Fruit fly (Drosophila melanogaster) whole organism, embryonic: ENCODE results near the gene slam.

Experiments used
- Atf3 ChIP-seq: fragments of 200-800 bp; sonication (Bioruptor generic); optimal IDR thresholded peaks from 3 replicates; lab custom pipeline; 2016; ENCODE audit warnings: missing biosample characterization, missing genetic modification characterization
- Awh ChIP-seq: fragments of 200-800 bp; sonication (Bioruptor generic); IDR thresholded peaks from 2 replicates; pipeline ENCODE4, ENCODE4 v1.3.6; 2022; ENCODE audit warnings: missing biosample characterization, missing genetic modification characterization
- BEAF-32 ChIP-seq: fragments of 200-800 bp; sonication (Bioruptor generic); optimal IDR thresholded peaks from 3 replicates; lab custom pipeline; 2017; ENCODE audit warnings: missing biosample characterization, missing genetic modification characterization, mild to moderate bottlenecking, moderate library complexity, missing genetic modification reagents
- BtbVII ChIP-seq: fragments of 200-800 bp; sonication (Bioruptor generic); optimal IDR thresholded peaks from 3 replicates; lab custom pipeline; 2017; ENCODE audit warnings: missing biosample characterization, mild to moderate bottlenecking, missing genetic modification characterization
- CG10462 ChIP-seq: fragments of 200-800 bp; sonication (Bioruptor generic); optimal IDR thresholded peaks from 2 replicates; lab custom pipeline; 2016; ENCODE audit warnings: missing biosample characterization, missing genetic modification characterization
- CG11695 ChIP-seq: fragments of 200-800 bp; sonication (Bioruptor generic); IDR thresholded peaks from 3 replicates; pipeline ENCODE4 v1.3.6; 2022; ENCODE audit warnings: missing biosample characterization, missing genetic modification characterization
- CG12219 ChIP-seq: fragments of 200-800 bp; sonication (Bioruptor generic); optimal IDR thresholded peaks from 3 replicates; lab custom pipeline; 2018; ENCODE audit warnings: missing biosample characterization, mild to moderate bottlenecking, missing genetic modification characterization
- CG13123 ChIP-seq: fragments of 200-800 bp; sonication (Bioruptor generic); optimal IDR thresholded peaks from 2 replicates; lab custom pipeline; 2016; ENCODE audit warnings: missing biosample characterization, missing genetic modification characterization
- CG13296 ChIP-seq: fragments of 200-800 bp; sonication (Bioruptor generic); optimal IDR thresholded peaks from 3 replicates; lab custom pipeline; 2018; ENCODE audit warnings: missing biosample characterization, mild to moderate bottlenecking, missing genetic modification characterization
- CG13775 ChIP-seq: fragments of 200-800 bp; sonication (Bioruptor generic); optimal IDR thresholded peaks from 3 replicates; lab custom pipeline; 2017; ENCODE audit warnings: missing biosample characterization, mild to moderate bottlenecking, missing genetic modification characterization
- CG17186 ChIP-seq: fragments of 200-800 bp; sonication (Bioruptor generic); optimal IDR thresholded peaks from 3 replicates; lab custom pipeline; 2017; ENCODE audit warnings: missing biosample characterization, missing genetic modification reagents, missing genetic modification characterization
- CG18262 ChIP-seq: fragments of 200-800 bp; optimal IDR thresholded peaks from 3 replicates; lab custom pipeline; 2019; ENCODE audit warnings: missing biosample characterization, mild to moderate bottlenecking, missing genetic modification characterization, moderate library complexity
- CG1832 ChIP-seq: fragments of 200-800 bp; sonication (Bioruptor generic); optimal IDR thresholded peaks from 2 replicates; lab custom pipeline; 2017; ENCODE audit warnings: missing biosample characterization, mild to moderate bottlenecking, missing genetic modification characterization, inconsistent platforms
- CG30020 ChIP-seq: fragments of 200-800 bp; optimal IDR thresholded peaks from 2 replicates; lab custom pipeline; 2019; ENCODE audit warnings: missing biosample characterization, mild to moderate bottlenecking, missing genetic modification characterization, moderate library complexity
- CG31388 ChIP-seq: fragments of 200-800 bp; sonication (Bioruptor generic); optimal IDR thresholded peaks from 2 replicates; lab custom pipeline; 2016; ENCODE audit warnings: missing biosample characterization, missing genetic modification characterization
- CG32767 ChIP-seq: fragments of 200-800 bp; sonication (Bioruptor generic); IDR thresholded peaks from 2 replicates; pipeline ENCODE4 v1.3.6; 2022; ENCODE audit warnings: missing biosample characterization, missing genetic modification characterization
- CG3407 ChIP-seq: fragments of 200-800 bp; sonication (Bioruptor generic); optimal IDR thresholded peaks from 2 replicates; lab custom pipeline; 2018; ENCODE audit warnings: missing biosample characterization, mild to moderate bottlenecking, missing genetic modification characterization
- CG4820 ChIP-seq: fragments of 200-800 bp; sonication (Bioruptor generic); optimal IDR thresholded peaks from 3 replicates; lab custom pipeline; 2016; ENCODE audit warnings: missing biosample characterization, missing genetic modification characterization
- CG5245 ChIP-seq: fragments of 200-800 bp; sonication (Bioruptor generic); optimal IDR thresholded peaks from 3 replicates; lab custom pipeline; 2016; ENCODE audit warnings: missing biosample characterization, missing genetic modification characterization
- CG6175 ChIP-seq: fragments of 200-800 bp; sonication (Bioruptor generic); IDR thresholded peaks from 3 replicates; pipeline ENCODE4 v1.3.6; 2022; ENCODE audit warnings: missing biosample characterization, missing genetic modification characterization
- CG6689 ChIP-seq: fragments of 200-800 bp; sonication (Bioruptor generic); IDR thresholded peaks from 2 replicates; pipeline ENCODE4 v1.3.6; 2022; ENCODE audit warnings: missing biosample characterization, missing genetic modification characterization
- CG6791 ChIP-seq: fragments of 200-800 bp; sonication (Bioruptor generic); IDR thresholded peaks from 3 replicates; pipeline ENCODE4 v1.3.6; 2022; ENCODE audit warnings: missing biosample characterization, missing genetic modification characterization; ENCODE audit not compliant: partially characterized antibody
- CG9876 ChIP-seq: fragments of 200-800 bp; sonication (Bioruptor generic); optimal IDR thresholded peaks from 2 replicates; lab custom pipeline; 2016; ENCODE audit warnings: missing biosample characterization, missing genetic modification characterization
- D ChIP-seq, 2 experiments: fragments of 200-800 bp in 1 of 2; fragments of >200 bp in 1 of 2; sonication (Bioruptor generic) in 1 of 2; optimal IDR thresholded peaks; 2 replicates in 1 of 2; 3 replicates in 1 of 2; lab custom pipeline; 2017; ENCODE audit warnings: mild to moderate bottlenecking in 1 of 2, missing biosample characterization in 1 of 2, missing genetic modification characterization in 1 of 2, missing genetic modification reagents in 1 of 2
- Drgx ChIP-seq: fragments of 200-800 bp; sonication (Bioruptor generic); IDR thresholded peaks from 2 replicates; pipeline ENCODE4 v1.3.6; 2022; ENCODE audit warnings: missing biosample characterization, missing genetic modification characterization
- Eip74EF ChIP-seq, 2 experiments: fragments of 200-800 bp in 1 of 2; fragments of >200 bp in 1 of 2; sonication (Bioruptor generic) in 1 of 2; optimal IDR thresholded peaks; 2 replicates each; lab custom pipeline; 2017 to 2019; ENCODE audit warnings: missing biosample characterization in 2 of 2, missing genetic modification characterization in 2 of 2, mild to moderate bottlenecking in 1 of 2, moderate library complexity in 1 of 2
- Fer1 ChIP-seq: fragments of 200-800 bp; sonication (Bioruptor generic); optimal IDR thresholded peaks from 2 replicates; lab custom pipeline; 2017; ENCODE audit warnings: missing biosample characterization, mild to moderate bottlenecking, missing genetic modification characterization
- Hr39 ChIP-seq: fragments of >200 bp; optimal IDR thresholded peaks from 2 replicates; lab custom pipeline; 2017
- Hsf ChIP-seq: fragments of 200-800 bp; sonication (Bioruptor generic); optimal IDR thresholded peaks from 3 replicates; lab custom pipeline; 2016; ENCODE audit warnings: missing biosample characterization, missing genetic modification characterization
- Sry-δ ChIP-seq: fragments of 200-800 bp; sonication (Bioruptor generic); optimal IDR thresholded peaks from 2 replicates; lab custom pipeline; 2016; ENCODE audit warnings: missing biosample characterization, missing genetic modification characterization
- TFAM ChIP-seq: fragments of 200-800 bp; sonication (Bioruptor generic); optimal IDR thresholded peaks from 2 replicates; lab custom pipeline; 2017; ENCODE audit warnings: missing biosample characterization, missing genetic modification characterization, inconsistent platforms
- Vsx1 ChIP-seq: fragments of 200-800 bp; sonication (Bioruptor generic); optimal IDR thresholded peaks from 2 replicates; lab custom pipeline; 2017; ENCODE audit warnings: missing biosample characterization, mild to moderate bottlenecking, missing genetic modification characterization, missing genetic modification reagents
- Xrp1 ChIP-seq: fragments of 200-800 bp; sonication (Bioruptor generic); IDR thresholded peaks from 2 replicates; pipeline ENCODE4 v1.3.6; 2022; ENCODE audit warnings: missing biosample characterization, missing genetic modification characterization
- br ChIP-seq: fragments of >200 bp; optimal IDR thresholded peaks from 2 replicates; lab custom pipeline; 2017
- croc ChIP-seq: fragments of 200-800 bp; sonication (Bioruptor generic); conservative IDR thresholded peaks from 3 replicates; pipeline ENCODE4 v1.3.6; 2022; ENCODE audit warnings: missing biosample characterization, missing genetic modification characterization
- dati ChIP-seq: fragments of 200-800 bp; sonication (Bioruptor generic); IDR thresholded peaks from 2 replicates; pipeline ENCODE4 v1.3.6; 2022; ENCODE audit warnings: missing biosample characterization, missing genetic modification characterization
- dmrt11E ChIP-seq: fragments of 200-800 bp; sonication (Bioruptor generic); optimal IDR thresholded peaks from 3 replicates; lab custom pipeline; 2018; ENCODE audit warnings: missing biosample characterization, mild to moderate bottlenecking, missing genetic modification characterization, moderate library complexity
- dysf ChIP-seq: fragments of 200-800 bp; sonication (Bioruptor generic); IDR thresholded peaks from 3 replicates; pipeline ENCODE4 v1.3.6; 2022; ENCODE audit warnings: missing biosample characterization, missing genetic modification characterization
- ems ChIP-seq: fragments of 200-800 bp; sonication (Bioruptor generic); optimal IDR thresholded peaks from 3 replicates; lab custom pipeline; 2016; ENCODE audit warnings: missing biosample characterization, missing genetic modification characterization
- ewg ChIP-seq: fragments of 200-800 bp; sonication (Bioruptor generic); optimal IDR thresholded peaks from 3 replicates; lab custom pipeline; 2017; ENCODE audit warnings: mild to moderate bottlenecking, missing biosample characterization, missing genetic modification reagents, missing genetic modification characterization
- gsb-n ChIP-seq: fragments of 200-800 bp; sonication (Bioruptor generic); optimal IDR thresholded peaks from 3 replicates; lab custom pipeline; 2018; ENCODE audit warnings: missing biosample characterization, mild to moderate bottlenecking, missing genetic modification characterization
- ham ChIP-seq: fragments of 200-800 bp; sonication (Bioruptor generic); IDR thresholded peaks from 2 replicates; pipeline ENCODE4 v1.3.6; 2022; ENCODE audit warnings: missing biosample characterization, missing genetic modification characterization
- ranshi ChIP-seq: fragments of 200-800 bp; sonication (Bioruptor generic); IDR thresholded peaks from 2 replicates; pipeline ENCODE4 v1.3.6; 2022; ENCODE audit warnings: missing biosample characterization, missing genetic modification characterization
- ro ChIP-seq: fragments of 200-800 bp; sonication (Bioruptor generic); IDR thresholded peaks from 2 replicates; pipeline ENCODE4 v1.3.6; 2022; ENCODE audit warnings: missing biosample characterization, missing genetic modification characterization
- slou ChIP-seq: fragments of 200-800 bp; sonication (Bioruptor generic); optimal IDR thresholded peaks from 3 replicates; lab custom pipeline; 2016; ENCODE audit warnings: missing biosample characterization, missing genetic modification characterization
- slp2 ChIP-seq: fragments of 200-800 bp; sonication (Bioruptor generic); optimal IDR thresholded peaks from 2 replicates; lab custom pipeline; 2016; ENCODE audit warnings: missing biosample characterization, missing genetic modification characterization
- tio ChIP-seq: fragments of 200-800 bp; sonication (Bioruptor generic); optimal IDR thresholded peaks from 2 replicates; lab custom pipeline; 2017; ENCODE audit warnings: missing biosample characterization, missing genetic modification characterization, inconsistent platforms
- tup ChIP-seq: fragments of 200-800 bp; sonication (Bioruptor generic); optimal IDR thresholded peaks from 2 replicates; lab custom pipeline; 2016; ENCODE audit warnings: missing biosample characterization, mild to moderate bottlenecking, missing genetic modification characterization, moderate library complexity
- unpg ChIP-seq: fragments of 200-800 bp; sonication (Bioruptor generic); optimal IDR thresholded peaks from 3 replicates; lab custom pipeline; 2018; ENCODE audit warnings: missing biosample characterization, mild to moderate bottlenecking, missing genetic modification characterization, moderate library complexity
- usp ChIP-seq: fragments of >200 bp; optimal IDR thresholded peaks from 2 replicates; lab custom pipeline; 2017; ENCODE audit warnings: missing biosample characterization, missing genetic modification characterization
- yki ChIP-seq: fragments of >200 bp; optimal IDR thresholded peaks from 3 replicates; lab custom pipeline; 2018

Gene slam

dm6 chr2L:6338367-6338975, 33.7 kb upstream of the slam start, which contains the start of the genes Pez and Cpr (continued):
- no peak for TF ChIP-seq CG32767
- no peak for TF ChIP-seq CG9876
- peak; percentile 16 for TF ChIP-seq CG4820 (GFP tag; lab: Kevin White, UChicago)
- TF ChIP-seq Hsf = peak; percentile 31
- TF ChIP-seq tio (GFP tag; lab: Kevin White, UChicago) = no peak
- peak; percentile 19; the same call in 1 of the 2 replicates for TF ChIP-seq Drgx (GFP tag; lab: Robert Waterston, UW)
- TF ChIP-seq CG13775 (GFP tag; lab: Kevin White, UChicago) = no peak
- TF ChIP-seq usp = no peak
- no peak for TF ChIP-seq CG30020
- TF ChIP-seq slp2 (GFP tag; lab: Kevin White, UChicago) = no peak
- peak; percentile 21 for TF ChIP-seq Fer1 (GFP tag; lab: Kevin White, UChicago)
- peak; percentile 33 for TF ChIP-seq unpg (GFP tag; lab: Kevin White, UChicago)
- TF ChIP-seq Atf3 (GFP tag; lab: Kevin White, UChicago) = peak; percentile 27
- TF ChIP-seq croc = no peak
- no peak for TF ChIP-seq Awh (GFP tag; lab: Robert Waterston, UW)
- TF ChIP-seq TFAM = no peak
- peak; percentile 6; the same call in 1 of the 3 replicates for TF ChIP-seq CG6175 (GFP tag; lab: Robert Waterston, UW)
- peak; percentile 48; the same call in 1 of the 3 replicates for TF ChIP-seq dysf (GFP tag; lab: Robert Waterston, UW)
- TF ChIP-seq Xrp1 = no peak
- TF ChIP-seq CG17186 = peak; percentile 75
- TF ChIP-seq tup (GFP tag; lab: Kevin White, UChicago) = no peak
- peak; percentile 81 for TF ChIP-seq CG6791 (GFP tag; lab: Robert Waterston, UW)
- TF ChIP-seq BEAF-32 = peak; percentile 87
- no peak for TF ChIP-seq CG5245 (GFP tag; lab: Kevin White, UChicago)
- no peak for TF ChIP-seq CG31388 (GFP tag; lab: Kevin White, UChicago)
- no peak for TF ChIP-seq ham (GFP tag; lab: Robert Waterston, UW)
- no peak for TF ChIP-seq D (optimal IDR thresholded peaks at IDR 0.05; lab: Kevin White, UChicago)
- no peak for TF ChIP-seq D (GFP tag; optimal IDR thresholded peaks at IDR 0.05; lab: Kevin White, UChicago)
- no peak for TF ChIP-seq Hr39
- no peak for TF ChIP-seq Eip74EF (GFP tag; optimal IDR thresholded peaks at IDR 0.05; lab: Kevin White, UChicago)
- TF ChIP-seq CG18262 (tag; lab: Kevin White, UChicago) = no peak
- peak; percentile 50 for TF ChIP-seq CG13296
- TF ChIP-seq ro (GFP tag; lab: Robert Waterston, UW) = no peak
- no peak for TF ChIP-seq CG1832
- no peak for TF ChIP-seq CG6689 (GFP tag; lab: Robert Waterston, UW)
- no peak for TF ChIP-seq br (lab: Kevin White, UChicago)
- no peak for TF ChIP-seq CG3407 (GFP tag; lab: Kevin White, UChicago)
- no peak for TF ChIP-seq dati (GFP tag; lab: Robert Waterston, UW)
- peak; percentile 92 for TF ChIP-seq CG10462 (GFP tag; lab: Kevin White, UChicago)
- TF ChIP-seq CG11695 (GFP tag; lab: Robert Waterston, UW) = no peak
- no peak for TF ChIP-seq Vsx1
- no peak for TF ChIP-seq CG13123
- peak; percentile 19 for TF ChIP-seq ewg (GFP tag; lab: Kevin White, UChicago)
- no peak for TF ChIP-seq BtbVII (GFP tag; lab: Kevin White, UChicago)
- peak; percentile 55 for TF ChIP-seq Sry-δ (GFP tag; lab: Kevin White, UChicago)
- no peak for TF ChIP-seq ems (GFP tag; lab: Kevin White, UChicago)
- peak; percentile 36; the same call in 1 of the 2 replicates for TF ChIP-seq ranshi
- no peak for TF ChIP-seq CG12219 (GFP tag; lab: Kevin White, UChicago)
- peak; percentile 8 for TF ChIP-seq dmrt11E (tag; lab: Kevin White, UChicago)
- TF ChIP-seq yki = no peak
- no peak for TF ChIP-seq slou
- TF ChIP-seq gsb-n (tag; lab: Kevin White, UChicago) = no peak
